Worm (Caenorhabditis elegans) whole organism, mixed stage, embryonic: Measurements from ENCODE around the gene ptr-4.

Experiments
- blmp-1 ChIP-seq: fragments of 150-350 bp; optimal IDR thresholded peaks from 2 replicates; lab custom pipeline; 2014; ENCODE audit warnings: missing biosample characterization, missing genetic modification characterization
- elt-1 ChIP-seq: sonication (generic microtip); optimal IDR thresholded peaks from 2 replicates; lab custom pipeline; 2017; ENCODE audit warnings: missing genetic modification characterization, mild to moderate bottlenecking, missing compliant biosample characterization, antibody characterized with exemption, moderate library complexity, borderline replicate concordance; ENCODE audit not compliant: insufficient read depth
- mep-1 ChIP-seq: fragments of 150-350 bp; optimal IDR thresholded peaks from 2 replicates; lab custom pipeline; 2017; ENCODE audit warnings: missing biosample characterization, missing genetic modification reagents, missing genetic modification characterization, inconsistent platforms
- tbx-8 ChIP-seq: fragments of 200-800 bp; sonication (Bioruptor generic); optimal IDR thresholded peaks from 2 replicates; lab custom pipeline; 2018; ENCODE audit warnings: mild to moderate bottlenecking, missing genetic modification characterization, moderate library complexity, missing compliant biosample characterization

DNA sequence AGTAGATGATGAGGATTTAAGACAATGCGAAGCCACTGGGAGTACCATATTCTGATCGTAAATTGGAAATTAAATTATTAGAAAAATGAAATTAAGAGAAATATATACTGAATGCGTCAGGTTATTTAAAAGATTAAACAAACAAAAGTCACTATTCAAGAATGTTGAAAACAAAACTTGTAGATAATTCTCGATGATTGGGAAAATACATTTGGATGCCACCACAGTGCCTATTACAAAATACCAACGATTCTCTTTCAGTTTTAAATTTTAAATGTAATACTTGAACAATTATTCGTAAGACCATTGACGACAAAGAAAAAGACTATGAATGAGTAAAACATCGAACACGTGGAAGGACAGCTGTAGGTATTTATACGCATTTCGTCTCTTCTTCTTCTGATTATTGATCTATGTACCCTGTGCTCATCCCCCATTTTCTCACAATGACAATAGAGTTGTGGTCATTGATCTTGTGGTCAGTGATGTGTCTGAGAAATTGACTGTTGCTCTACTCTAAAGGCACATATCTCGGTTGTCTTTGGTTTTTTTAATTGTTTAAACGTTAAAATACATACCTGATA is 45.8 kb downstream of the ptr-4 start, which contains the start of gene C09B8.4:
- no peak for TF ChIP-seq mep-1
- no peak for TF ChIP-seq elt-1 (tag; lab: Kevin White, UChicago)
- no peak for TF ChIP-seq blmp-1 (tag; lab: Kevin White, UChicago)
- TF ChIP-seq tbx-8 (GFP tag; lab: Kevin White, UChicago): no peak
